Fruit fly (Drosophila melanogaster): ENCODE results near the gene CG7879.

The CG7879 gene

DNA sequence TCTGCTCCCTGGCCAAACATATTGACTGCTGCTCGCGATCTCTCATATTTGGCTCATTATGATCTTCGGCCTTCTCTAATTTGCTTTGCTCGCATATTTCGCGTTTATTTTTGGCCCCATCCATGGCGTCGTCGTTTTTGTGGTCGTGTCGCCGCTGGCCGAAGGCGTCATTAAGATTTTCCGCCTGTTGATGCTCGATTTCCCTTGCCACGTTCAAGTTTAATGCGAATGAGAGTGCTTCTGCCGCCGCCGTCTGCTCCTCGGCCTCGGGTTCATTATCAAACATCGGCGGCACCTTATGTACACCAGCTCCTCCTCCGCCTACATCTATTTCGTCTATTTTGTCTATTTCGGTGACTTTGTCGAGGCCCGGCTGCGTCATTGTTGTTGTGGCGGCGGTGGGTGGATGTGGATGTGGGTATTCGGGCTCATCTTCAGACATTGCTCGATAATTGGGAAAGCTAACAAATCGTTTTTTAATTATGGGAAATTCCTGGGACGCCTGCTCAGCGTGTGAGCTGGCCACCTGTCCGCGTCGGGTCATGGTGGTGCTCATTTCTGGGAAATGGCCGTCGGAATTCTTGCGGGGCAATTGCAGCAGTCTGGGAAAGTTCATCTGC, 46.2 kb upstream of the CG7879 start:
- no peak for TF ChIP-seq Hr78 (GFP tag; optimal IDR thresholded peaks at IDR 0.05)
- TF ChIP-seq CG32264 (GFP tag; optimal IDR thresholded peaks at IDR 0.05): no peak
- TF ChIP-seq sage (GFP tag; optimal IDR thresholded peaks at IDR 0.05): no peak
- no peak for TF ChIP-seq sv (GFP tag; optimal IDR thresholded peaks at IDR 0.05)

DNA sequence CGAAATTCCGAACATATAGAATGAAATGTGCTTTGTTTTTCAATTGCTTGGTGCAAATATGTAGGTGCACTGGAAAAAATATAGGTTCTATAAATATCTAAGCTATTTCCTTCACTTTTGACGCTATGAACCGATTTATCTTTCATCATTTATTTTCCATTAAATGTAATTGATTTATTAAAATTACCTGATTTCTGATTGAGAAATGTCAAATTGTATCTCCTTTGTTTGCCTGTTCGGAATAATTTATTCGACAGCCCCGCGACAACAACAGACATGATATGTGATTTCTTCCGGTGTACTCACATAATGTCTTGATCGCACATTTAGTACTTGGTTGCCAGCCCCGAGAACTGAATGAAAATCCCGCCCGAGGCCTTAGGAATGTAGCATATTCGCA, 41.2 kb upstream of the CG7879 start:
- TF ChIP-seq Mio (GFP tag; optimal IDR thresholded peaks at IDR 0.05): no peak
- no peak for TF ChIP-seq OdsH (GFP tag; optimal IDR thresholded peaks at IDR 0.05)
- TF ChIP-seq Sp1 (GFP tag; optimal IDR thresholded peaks at IDR 0.05): no peak
- TF ChIP-seq Vsx2 (GFP tag; optimal IDR thresholded peaks at IDR 0.05; ENCODE audit: partially characterized antibody): no peak
- no peak for TF ChIP-seq Jra (GFP tag; optimal IDR thresholded peaks at IDR 0.05)
- no peak for TF ChIP-seq Hr78 (GFP tag; optimal IDR thresholded peaks at IDR 0.05)
- TF ChIP-seq CG9705 (GFP tag; optimal IDR thresholded peaks at IDR 0.05): no peak
- no peak for TF ChIP-seq usp (GFP tag; optimal IDR thresholded peaks at IDR 0.05)

DNA sequence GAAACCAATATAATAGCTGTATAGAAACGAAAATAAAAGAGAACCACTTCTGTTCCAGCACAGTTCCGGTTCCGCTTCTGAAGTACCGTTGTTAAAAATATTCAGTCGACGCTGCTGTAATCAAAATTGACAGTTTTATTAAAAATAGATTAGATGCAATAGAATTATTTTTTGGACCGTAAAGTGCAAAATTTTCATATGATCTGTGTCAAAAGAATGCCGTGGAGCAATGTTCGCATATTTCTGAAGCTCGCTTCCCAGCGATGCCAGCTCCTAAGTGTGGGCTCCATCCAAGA, 34.4 kb upstream of the CG7879 start, which contains the start of the genes CG18170 and CG33791:
Gene CG18170 (plus strand): TSS at position 122 of the 296 bp plus-strand sequence.
Gene CG33791 (plus strand): TSS at position 122 of the 296 bp plus-strand sequence.
- no peak for TF ChIP-seq dl (GFP tag; optimal IDR thresholded peaks at IDR 0.05; ENCODE audit: insufficient read depth in 1 of 2, partially characterized antibody in 2 of 2)
- TF ChIP-seq N (GFP tag; optimal IDR thresholded peaks at IDR 0.05): no peak
- TF ChIP-seq GATAd (GFP tag; optimal IDR thresholded peaks at IDR 0.05): no peak
- no peak for TF ChIP-seq Myc (optimal IDR thresholded peaks at IDR 0.05)
- no peak for TF ChIP-seq CG9705 (GFP tag; optimal IDR thresholded peaks at IDR 0.05)
- TF ChIP-seq HLH106 (tag; optimal IDR thresholded peaks at IDR 0.05): no peak
- no peak for TF ChIP-seq pan (optimal IDR thresholded peaks at IDR 0.05)
- TF ChIP-seq h (GFP tag; optimal IDR thresholded peaks at IDR 0.05): no peak

dm6 chr3L:1602064-1602832, 33.8 kb upstream of the CG7879 start, which contains the start of gene CG12104:
CG12104 (minus strand) TSS chr3L:1602674.
- no peak for TF ChIP-seq dmrt93B (GFP tag; optimal IDR thresholded peaks at IDR 0.05)
- no peak for TF ChIP-seq pan (optimal IDR thresholded peaks at IDR 0.05)
- TF ChIP-seq h (GFP tag; optimal IDR thresholded peaks at IDR 0.05): peak; percentile 22
- peak in 1 of 2 experiments; percentile 11 for TF ChIP-seq foxo (GFP tag; optimal IDR thresholded peaks at IDR 0.05)
- TF ChIP-seq Rel (GFP tag; optimal IDR thresholded peaks at IDR 0.05): no peak
- peak; percentile 1 for TF ChIP-seq Rel (tag; optimal IDR thresholded peaks at IDR 0.05)

DNA sequence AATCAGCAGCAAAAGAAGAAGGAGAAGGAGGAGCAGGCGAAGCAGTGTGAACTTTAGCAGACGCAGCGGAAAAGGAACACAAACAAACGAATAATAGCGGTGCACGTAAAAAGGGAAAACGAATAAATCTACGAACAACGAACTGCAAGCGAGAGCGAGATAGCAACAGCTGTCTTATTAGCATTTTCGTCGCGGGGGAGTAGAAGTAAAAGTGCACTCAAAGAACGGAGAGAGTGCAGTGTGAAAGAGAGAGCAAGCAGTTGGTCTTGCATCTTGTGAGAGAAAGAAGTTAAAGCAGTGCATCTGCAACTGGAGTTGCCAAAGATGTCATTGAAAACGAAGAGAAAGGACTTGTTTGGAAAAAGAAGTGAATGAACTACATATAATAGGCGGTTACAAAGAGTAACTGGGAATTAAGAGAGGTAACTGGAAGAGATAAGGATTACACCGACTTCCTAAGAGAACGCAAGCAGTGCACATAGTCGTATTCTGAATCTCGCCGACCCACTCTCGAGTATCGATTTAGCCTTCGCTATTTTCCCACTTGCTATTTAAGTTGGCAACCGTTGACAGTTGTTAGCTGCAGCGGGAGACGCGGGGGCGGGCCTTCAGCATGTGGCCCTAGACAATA, 24.5 kb upstream of the CG7879 start:
- TF ChIP-seq ey (GFP tag; optimal IDR thresholded peaks at IDR 0.05) (no peak), foxo (GFP tag; optimal IDR thresholded peaks at IDR 0.05) (no peak), CrebA (GFP tag; optimal IDR thresholded peaks at IDR 0.05; ENCODE audit: borderline replicate concordance) (no peak), psq (GFP tag; optimal IDR thresholded peaks at IDR 0.05) (peak; percentile 80), Sp1 (GFP tag; optimal IDR thresholded peaks at IDR 0.05) (no peak), Dif (GFP tag; optimal IDR thresholded peaks at IDR 0.05; ENCODE audit: partially characterized antibody) (peak; percentile 24), Rel (GFP tag; optimal IDR thresholded peaks at IDR 0.05) (no peak), Rel (tag; optimal IDR thresholded peaks at IDR 0.05) (no peak), Vsx2 (GFP tag; optimal IDR thresholded peaks at IDR 0.05; ENCODE audit: partially characterized antibody) (peak; percentile 59), fru (GFP tag; optimal IDR thresholded peaks at IDR 0.05) (no peak)

DNA sequence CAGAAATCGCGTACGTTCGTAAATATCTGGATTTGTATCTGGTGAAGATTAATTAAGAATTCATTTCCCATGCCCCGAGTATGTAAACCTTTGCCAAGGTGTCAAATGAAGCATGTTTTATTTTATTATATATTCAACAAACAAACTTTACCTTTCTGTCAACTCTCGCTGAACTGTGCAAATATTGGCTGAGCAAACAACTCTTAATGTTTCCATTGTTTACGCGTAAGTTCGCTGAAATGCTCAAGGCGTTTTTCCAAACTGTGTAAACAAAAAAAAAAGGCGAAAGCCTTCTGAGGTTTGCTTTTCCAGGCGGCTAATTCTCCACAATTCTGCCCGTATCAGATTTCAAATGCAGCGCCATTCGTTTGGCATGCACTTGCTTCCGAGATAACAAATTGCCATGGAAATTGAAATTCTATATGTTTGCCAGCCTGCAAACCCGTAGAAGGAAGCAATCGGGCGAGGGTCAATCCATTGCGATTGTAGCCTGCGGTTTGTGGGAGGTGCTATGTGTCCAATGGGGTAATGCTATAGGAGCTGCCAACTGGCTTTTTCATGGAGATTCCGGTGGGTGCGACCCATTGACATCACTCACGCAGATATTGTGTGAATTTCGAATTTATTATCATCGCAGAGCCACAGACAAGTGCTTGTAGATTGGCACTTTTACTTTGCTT, 23.4 kb upstream of the CG7879 start:
- TF ChIP-seq fru (GFP tag; optimal IDR thresholded peaks at IDR 0.05) (peak; percentile 97), h (GFP tag; optimal IDR thresholded peaks at IDR 0.05) (peak; percentile 99), dsf (GFP tag; optimal IDR thresholded peaks at IDR 0.05; ENCODE audit: borderline replicate concordance) (peak; percentile 97), CrebA (GFP tag; optimal IDR thresholded peaks at IDR 0.05; ENCODE audit: borderline replicate concordance) (no peak), Hnf4 (GFP tag; optimal IDR thresholded peaks at IDR 0.05) (peak; percentile 99), jim (GFP tag; optimal IDR thresholded peaks at IDR 0.05) (peak; percentile 98), GATAd (GFP tag; optimal IDR thresholded peaks at IDR 0.05) (peak; percentile 94), Mio (GFP tag; optimal IDR thresholded peaks at IDR 0.05) (peak; percentile 93), Sp1 (GFP tag; optimal IDR thresholded peaks at IDR 0.05) (peak; percentile 97), Rel (GFP tag; optimal IDR thresholded peaks at IDR 0.05) (peak; percentile 82), Rel (tag; optimal IDR thresholded peaks at IDR 0.05) (peak; percentile 84), Jra (GFP tag; optimal IDR thresholded peaks at IDR 0.05) (peak; percentile 98), Hr78 (GFP tag; optimal IDR thresholded peaks at IDR 0.05) (no peak), ey (GFP tag; optimal IDR thresholded peaks at IDR 0.05) (peak; percentile 91), brk (GFP tag; optimal IDR thresholded peaks at IDR 0.05) (no peak), sage (GFP tag; optimal IDR thresholded peaks at IDR 0.05) (peak; percentile 96), usp (GFP tag; optimal IDR thresholded peaks at IDR 0.05) (no peak), Abd-B (GFP tag; optimal IDR thresholded peaks at IDR 0.05) (no peak), Dif (GFP tag; optimal IDR thresholded peaks at IDR 0.05; ENCODE audit: partially characterized antibody) (no peak), woc (GFP tag; optimal IDR thresholded peaks at IDR 0.05) (peak; percentile 86), dmrt93B (GFP tag; optimal IDR thresholded peaks at IDR 0.05) (peak; percentile 92)

Data from whole organism, wandering third instar larva.